Worm (Caenorhabditis elegans): Measurements from ENCODE around the gene Y53F4B.62.

DNA sequence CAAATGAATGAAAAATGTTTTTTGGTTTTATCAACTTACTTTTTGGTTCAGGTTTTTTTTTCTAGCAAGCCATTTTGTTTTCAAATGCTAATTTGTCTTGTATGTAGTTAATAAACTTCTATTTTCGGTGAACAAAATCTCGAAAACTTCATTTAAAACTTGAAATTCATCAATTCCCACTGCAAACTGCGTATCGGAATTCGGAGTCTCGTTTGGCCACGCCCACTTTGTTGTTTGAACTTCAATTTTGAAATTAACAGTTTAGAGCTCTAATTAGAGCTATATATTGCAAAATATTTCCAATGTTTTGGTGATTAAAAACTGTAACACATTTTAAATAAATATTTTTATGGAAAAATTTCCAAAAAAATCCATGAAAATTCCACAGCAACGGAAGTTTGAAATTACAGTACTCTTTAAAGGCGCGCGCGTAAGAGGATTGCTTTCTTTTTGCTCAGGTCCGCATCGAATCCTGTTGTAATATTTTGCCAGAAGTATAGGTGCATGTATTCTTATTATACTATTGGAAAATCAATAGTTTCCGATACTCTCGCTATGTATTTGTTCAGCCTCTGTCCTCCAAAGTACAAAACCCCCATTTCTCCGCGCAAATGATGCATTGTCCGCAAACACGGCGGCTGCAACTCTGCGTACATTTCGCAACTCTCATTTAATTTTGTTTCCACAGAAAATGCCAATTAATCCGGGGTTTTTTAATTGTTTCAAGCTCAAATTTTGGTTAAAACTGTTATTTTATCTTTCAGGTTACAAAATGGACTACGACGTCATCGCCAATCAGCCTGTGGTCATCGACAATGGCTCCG, 10.7 kb downstream of the Y53F4B.62 start, which contains the start of gene arp-1:
- no peak for TF ChIP-seq ztf-23 (GFP tag; IDR thresholded peaks at IDR 0.05)
- TF ChIP-seq flt-1 (GFP tag; IDR thresholded peaks at IDR 0.05) = no peak
- TF ChIP-seq ref-1 (GFP tag; conservative IDR thresholded peaks at IDR 0.05) = no peak
- TF ChIP-seq ztf-29 (GFP tag; IDR thresholded peaks at IDR 0.05) = no peak
- no peak for TF ChIP-seq klf-2 (GFP tag; conservative IDR thresholded peaks at IDR 0.05)
